Worm (Caenorhabditis elegans): ENCODE results near the gene Y62E10A.19.

Y62E10A.19 gene

ce11 chrIV:13398728-13399127 lies 9.4 kb downstream of the Y62E10A.19 start, which contains the start of gene Y62E10A.13:
Gene Y62E10A.13 (minus strand): TSS chrIV:13399053.
- TF ChIP-seq elt-1 (tag; optimal IDR thresholded peaks at IDR 0.05): no peak
- TF ChIP-seq crh-2 (tag; optimal IDR thresholded peaks at IDR 0.05): no peak
- peak; percentile 40 for TF ChIP-seq nhr-129 (tag; optimal IDR thresholded peaks at IDR 0.05)
- no peak for TF ChIP-seq lin-13 (GFP tag; optimal IDR thresholded peaks at IDR 0.05)
- TF ChIP-seq snpc-4 (tag; optimal IDR thresholded peaks at IDR 0.05): no peak
- TF ChIP-seq mab-5 (tag; optimal IDR thresholded peaks at IDR 0.05): no peak
- TF ChIP-seq sma-3 (GFP tag; optimal IDR thresholded peaks at IDR 0.05): no peak

ce11 chrIV:13396375-13396774 lies 11.7 kb downstream of the Y62E10A.19 start:
- TF ChIP-seq zag-1 (tag; optimal IDR thresholded peaks at IDR 0.05) (no peak), unc-62 (GFP tag; optimal IDR thresholded peaks at IDR 0.05) (no peak), lin-11 (tag; optimal IDR thresholded peaks at IDR 0.05) (no peak), aly-2 (tag; optimal IDR thresholded peaks at IDR 0.05) (no peak), F13H6.1 (tag; optimal IDR thresholded peaks at IDR 0.05) (peak; percentile 17), nhr-21 (tag; optimal IDR thresholded peaks at IDR 0.05) (peak; percentile 2), lsy-2 (tag; optimal IDR thresholded peaks at IDR 0.05) (peak in 1 of 2 experiments; percentile 18), crh-2 (tag; optimal IDR thresholded peaks at IDR 0.05) (peak; percentile 66), C34F6.9 (tag; optimal IDR thresholded peaks at IDR 0.05) (no peak), ceh-16 (tag; optimal IDR thresholded peaks at IDR 0.05) (no peak), ztf-4 (tag; optimal IDR thresholded peaks at IDR 0.05) (no peak), unc-39 (tag; optimal IDR thresholded peaks at IDR 0.05) (no peak), sma-9 (GFP tag; optimal IDR thresholded peaks at IDR 0.05) (peak; percentile 63), sma-9 (tag; optimal IDR thresholded peaks at IDR 0.05) (no peak), ceh-82 (tag; optimal IDR thresholded peaks at IDR 0.05) (no peak), mab-5 (tag; optimal IDR thresholded peaks at IDR 0.05) (no peak), fos-1 (tag; optimal IDR thresholded peaks at IDR 0.05) (peak; percentile 35), ztf-1 (GFP tag; conservative IDR thresholded peaks at IDR 0.05) (no peak), nhr-129 (tag; optimal IDR thresholded peaks at IDR 0.05) (peak; percentile 73), nhr-237 (tag; optimal IDR thresholded peaks at IDR 0.05) (no peak), sma-3 (GFP tag; optimal IDR thresholded peaks at IDR 0.05) (peak; percentile 20), nhr-12 (tag; optimal IDR thresholded peaks at IDR 0.05) (no peak), skn-1 (tag; optimal IDR thresholded peaks at IDR 0.05) (peak; percentile 54), nhr-6 (tag; optimal IDR thresholded peaks at IDR 0.05) (no peak), snpc-4 (tag; optimal IDR thresholded peaks at IDR 0.05) (no peak), mbf-1 (tag; optimal IDR thresholded peaks at IDR 0.05) (no peak), peb-1 (tag; optimal IDR thresholded peaks at IDR 0.05) (no peak)

ce11 chrIV:13395255-13395654 lies 12.9 kb downstream of the Y62E10A.19 start:
- TF ChIP-seq nhr-6 (tag; optimal IDR thresholded peaks at IDR 0.05): peak; percentile 31
- peak; percentile 70 for TF ChIP-seq lin-11 (tag; optimal IDR thresholded peaks at IDR 0.05)
- TF ChIP-seq lin-13 (GFP tag; optimal IDR thresholded peaks at IDR 0.05): peak; percentile 76
- peak; percentile 73 to 91 for TF ChIP-seq mdl-1 (tag; optimal IDR thresholded peaks at IDR 0.05)
- peak; percentile 9 for TF ChIP-seq ceh-16 (tag; optimal IDR thresholded peaks at IDR 0.05)
- TF ChIP-seq elt-3 (tag; optimal IDR thresholded peaks at IDR 0.05): no peak
- TF ChIP-seq zag-1 (tag; optimal IDR thresholded peaks at IDR 0.05): peak; percentile 69
- peak; percentile 99 for TF ChIP-seq sma-9 (GFP tag; optimal IDR thresholded peaks at IDR 0.05)
- peak; percentile 33 for TF ChIP-seq sma-9 (tag; optimal IDR thresholded peaks at IDR 0.05)
- TF ChIP-seq lsy-2 (tag; optimal IDR thresholded peaks at IDR 0.05): peak in 1 of 2 experiments; percentile 85
- no peak for TF ChIP-seq ztf-4 (tag; optimal IDR thresholded peaks at IDR 0.05)
- no peak for TF ChIP-seq ama-1 (optimal IDR thresholded peaks at IDR 0.05)
- TF ChIP-seq nhr-25 (tag; optimal IDR thresholded peaks at IDR 0.05): peak; percentile 91
- TF ChIP-seq dmd-4 (tag; optimal IDR thresholded peaks at IDR 0.05): no peak
- peak; percentile 60 for TF ChIP-seq blmp-1 (tag; optimal IDR thresholded peaks at IDR 0.05; ENCODE audit: insufficient read depth)
- peak; percentile 81 for TF ChIP-seq fos-1 (tag; optimal IDR thresholded peaks at IDR 0.05)
- no peak for TF ChIP-seq skn-1 (tag; optimal IDR thresholded peaks at IDR 0.05)
- peak; percentile 86 for TF ChIP-seq unc-55 (GFP tag; optimal IDR thresholded peaks at IDR 0.05)
- no peak for TF ChIP-seq unc-39 (tag; optimal IDR thresholded peaks at IDR 0.05)
- TF ChIP-seq aly-2 (tag; optimal IDR thresholded peaks at IDR 0.05): no peak
- peak; percentile 83 for TF ChIP-seq sem-4 (tag; optimal IDR thresholded peaks at IDR 0.05)
- TF ChIP-seq egl-27 (tag; optimal IDR thresholded peaks at IDR 0.05): peak; percentile 94
- TF ChIP-seq Y55F3AM.14 (GFP tag; optimal IDR thresholded peaks at IDR 0.05): peak; percentile 85
- peak; percentile 31 for TF ChIP-seq snpc-4 (tag; optimal IDR thresholded peaks at IDR 0.05)
- peak; percentile 87 for TF ChIP-seq C34F6.9 (tag; optimal IDR thresholded peaks at IDR 0.05)
- TF ChIP-seq crh-2 (tag; optimal IDR thresholded peaks at IDR 0.05): peak; percentile 89
- TF ChIP-seq nhr-21 (tag; optimal IDR thresholded peaks at IDR 0.05): peak; percentile 93
- TF ChIP-seq gmeb-1 (tag; optimal IDR thresholded peaks at IDR 0.05): peak; percentile 69
- TF ChIP-seq nhr-77 (tag; optimal IDR thresholded peaks at IDR 0.05): no peak
- TF ChIP-seq nhr-129 (tag; optimal IDR thresholded peaks at IDR 0.05): peak; percentile 100
- no peak for TF ChIP-seq ceh-82 (tag; optimal IDR thresholded peaks at IDR 0.05)
- no peak for TF ChIP-seq mbf-1 (tag; optimal IDR thresholded peaks at IDR 0.05)
- peak; percentile 91 for TF ChIP-seq F13H6.1 (tag; optimal IDR thresholded peaks at IDR 0.05)
- TF ChIP-seq sma-3 (GFP tag; optimal IDR thresholded peaks at IDR 0.05): peak; percentile 97

Data from whole organism, L2 larva.